Worm (Caenorhabditis elegans) whole organism, L1 larva: ENCODE data around the gene ZK355.2.

Experiments
- F16B12.6 ChIP-seq: fragments of 150-350 bp; optimal IDR thresholded peaks from 2 replicates; lab custom pipeline; 2014; ENCODE audit warnings: missing biosample characterization, missing genetic modification characterization
- aha-1 ChIP-seq: fragments of 150-350 bp; optimal IDR thresholded peaks from 2 replicates; lab custom pipeline; 2014; ENCODE audit warnings: missing biosample characterization, missing genetic modification characterization
- aly-2 ChIP-seq: fragments of 150-350 bp; optimal IDR thresholded peaks from 2 replicates; lab custom pipeline; 2014; ENCODE audit warnings: missing biosample characterization, missing genetic modification characterization
- ceh-8 ChIP-seq: fragments of 200-800 bp; sonication (Bioruptor generic); optimal IDR thresholded peaks from 2 replicates; lab custom pipeline; 2018; ENCODE audit warnings: mild to moderate bottlenecking, missing genetic modification characterization, moderate library complexity, missing compliant biosample characterization
- ceh-88 ChIP-seq: fragments of 200-800 bp; sonication (Bioruptor generic); IDR thresholded peaks from 2 replicates; pipeline ENCODE4 v1.3.6; 2022; ENCODE audit warnings: missing genetic modification characterization, missing compliant biosample characterization
- ceh-90 ChIP-seq: sonication (generic microtip); optimal IDR thresholded peaks from 2 replicates; lab custom pipeline; 2016; ENCODE audit warnings: missing genetic modification characterization, missing compliant biosample characterization
- ces-1 ChIP-seq: fragments of 150-350 bp; optimal IDR thresholded peaks from 2 replicates; lab custom pipeline; 2014; ENCODE audit warnings: missing biosample characterization, missing genetic modification reagents, missing genetic modification characterization
- dpl-1 ChIP-seq, 3 experiments: fragments of 150-350 bp in 2 of 3; sonication (generic microtip) in 1 of 3; optimal IDR thresholded peaks; 2 replicates each; lab custom pipeline; 2014 to 2017; ENCODE audit warnings: missing biosample characterization in 3 of 3, missing genetic modification characterization in 3 of 3, missing genetic modification reagents in 3 of 3
- dsc-1 ChIP-seq: sonication (generic microtip); optimal IDR thresholded peaks from 2 replicates; lab custom pipeline; 2016; ENCODE audit warnings: mild to moderate bottlenecking, missing genetic modification characterization, missing compliant biosample characterization
- efl-1 ChIP-seq, 4 experiments: fragments of 150-350 bp; optimal IDR thresholded peaks in 3 of 4; peaks in 1 of 4; 1 replicate in 1 of 4; 2 replicates in 3 of 4; lab custom pipeline; 2014; ENCODE audit warnings: missing biosample characterization in 2 of 4, missing genetic modification characterization in 2 of 4, missing genetic modification reagents in 2 of 4
- egl-13 ChIP-seq: sonication (generic microtip); optimal IDR thresholded peaks from 2 replicates; lab custom pipeline; 2016; ENCODE audit warnings: missing genotype, missing genetic modification reagents, missing genetic modification characterization, missing compliant biosample characterization
- egl-27 ChIP-seq, 2 experiments: fragments of 150-350 bp in 1 of 2; sonication (generic microtip); optimal IDR thresholded peaks; 3 replicates each; lab custom pipeline; 2017 to 2018; ENCODE audit warnings: missing biosample characterization in 2 of 2, missing genetic modification characterization in 2 of 2, missing genetic modification reagents in 2 of 2
- elt-2 ChIP-seq: sonication (generic microtip); optimal IDR thresholded peaks from 2 replicates; lab custom pipeline; 2016; ENCODE audit warnings: missing genetic modification characterization, mild to moderate bottlenecking, inconsistent platforms, missing compliant biosample characterization, missing genetic modification reagents
- elt-3 ChIP-seq, 6 experiments: fragments of 150-350 bp in 1 of 6; sonication (generic microtip); optimal IDR thresholded peaks; 2 replicates each; lab custom pipeline; 2017 to 2018; ENCODE audit warnings: missing biosample characterization in 6 of 6, missing genetic modification characterization in 6 of 6, inconsistent platforms in 1 of 6
- ets-5 ChIP-seq: fragments of 200-800 bp; sonication (Bioruptor generic); IDR thresholded peaks from 2 replicates; pipeline ENCODE4 v1.3.6; 2022; ENCODE audit warnings: missing genetic modification characterization, missing compliant biosample characterization
- fkh-10 ChIP-seq: sonication (generic microtip); optimal IDR thresholded peaks from 2 replicates; lab custom pipeline; 2017; ENCODE audit warnings: missing biosample characterization, missing genetic modification reagents, missing genetic modification characterization
- grh-1 ChIP-seq: fragments of 200-800 bp; sonication (Bioruptor generic); IDR thresholded peaks from 2 replicates; pipeline ENCODE4 v1.3.6; 2022; ENCODE audit warnings: missing genetic modification reagents, missing genetic modification characterization, missing compliant biosample characterization
- hlh-4 ChIP-seq: sonication (generic microtip); optimal IDR thresholded peaks from 2 replicates; lab custom pipeline; 2016; ENCODE audit warnings: mild to moderate bottlenecking, missing genetic modification characterization, missing compliant biosample characterization
- irx-1 ChIP-seq: sonication (generic microtip); optimal IDR thresholded peaks from 2 replicates; lab custom pipeline; 2016; ENCODE audit warnings: missing genetic modification characterization, missing compliant biosample characterization
- lin-13 ChIP-seq: fragments of 150-350 bp; optimal IDR thresholded peaks from 2 replicates; lab custom pipeline; 2014; ENCODE audit warnings: missing biosample characterization, missing genetic modification reagents, missing genetic modification characterization
- lin-14 ChIP-seq: fragments of 200-800 bp; sonication (Bioruptor generic); optimal IDR thresholded peaks from 2 replicates; lab custom pipeline; 2018; ENCODE audit warnings: mild to moderate bottlenecking, missing genetic modification characterization, moderate library complexity, missing compliant biosample characterization
- lin-15B ChIP-seq: fragments of 150-350 bp; sonication (generic microtip); optimal IDR thresholded peaks from 3 replicates; lab custom pipeline; 2014; ENCODE audit warnings: missing biosample characterization, missing genetic modification characterization
- lin-39 ChIP-seq: fragments of 150-350 bp; optimal IDR thresholded peaks from 2 replicates; lab custom pipeline; 2014; ENCODE audit warnings: missing biosample characterization, missing genetic modification reagents, missing genetic modification characterization
- lir-3 ChIP-seq: sonication (generic microtip); optimal IDR thresholded peaks from 2 replicates; lab custom pipeline; 2016; ENCODE audit warnings: mild to moderate bottlenecking, missing genetic modification characterization, moderate library complexity, missing compliant biosample characterization; ENCODE audit not compliant: poor library complexity
- mdl-1 ChIP-seq, 2 experiments: fragments of 150-350 bp; optimal IDR thresholded peaks; 2 replicates each; lab custom pipeline; 2014 to 2017; ENCODE audit warnings: missing biosample characterization in 2 of 2, missing genetic modification characterization in 2 of 2, inconsistent platforms in 1 of 2
- mef-2 ChIP-seq: fragments of 150-350 bp; optimal IDR thresholded peaks from 2 replicates; lab custom pipeline; 2014; ENCODE audit warnings: missing biosample characterization, missing genetic modification characterization
- mep-1 ChIP-seq: fragments of 150-350 bp; optimal IDR thresholded peaks from 2 replicates; lab custom pipeline; 2014; ENCODE audit warnings: missing biosample characterization, missing genetic modification characterization
- nhr-11 ChIP-seq: fragments of 150-350 bp; optimal IDR thresholded peaks from 2 replicates; lab custom pipeline; 2014; ENCODE audit warnings: missing biosample characterization, missing genetic modification characterization
- nhr-19 ChIP-seq: fragments of 200-800 bp; sonication (Bioruptor generic); conservative IDR thresholded peaks from 2 replicates; pipeline ENCODE4 v1.3.6; 2022; ENCODE audit warnings: missing genetic modification characterization, missing compliant biosample characterization
- nhr-20 ChIP-seq: sonication (generic microtip); optimal IDR thresholded peaks from 2 replicates; lab custom pipeline; 2016; ENCODE audit warnings: mild to moderate bottlenecking, missing genetic modification characterization, missing compliant biosample characterization
- nhr-237 ChIP-seq: fragments of 150-350 bp; optimal IDR thresholded peaks from 2 replicates; lab custom pipeline; 2014; ENCODE audit warnings: missing biosample characterization, missing genetic modification characterization
- nhr-28 ChIP-seq: fragments of 150-350 bp; optimal IDR thresholded peaks from 2 replicates; lab custom pipeline; 2014; ENCODE audit warnings: missing biosample characterization, missing genetic modification characterization
- nhr-47 ChIP-seq: sonication (generic microtip); optimal IDR thresholded peaks from 2 replicates; lab custom pipeline; 2016; ENCODE audit warnings: mild to moderate bottlenecking, missing genetic modification characterization, moderate library complexity, missing compliant biosample characterization
- nhr-71 ChIP-seq: sonication (generic microtip); optimal IDR thresholded peaks from 2 replicates; lab custom pipeline; 2016; ENCODE audit warnings: mild to moderate bottlenecking, missing genetic modification characterization, moderate library complexity, missing compliant biosample characterization
- nhr-76 ChIP-seq: sonication (generic microtip); optimal IDR thresholded peaks from 2 replicates; lab custom pipeline; 2017; ENCODE audit warnings: missing biosample characterization, missing genetic modification characterization
- nhr-77 ChIP-seq: fragments of 150-350 bp; optimal IDR thresholded peaks from 2 replicates; lab custom pipeline; 2014; ENCODE audit warnings: missing biosample characterization, missing genetic modification characterization
- pag-3 ChIP-seq: sonication (generic microtip); optimal IDR thresholded peaks from 2 replicates; lab custom pipeline; 2017; ENCODE audit warnings: missing genetic modification characterization, mild to moderate bottlenecking, missing compliant biosample characterization, antibody characterized with exemption, borderline replicate concordance; ENCODE audit not compliant: insufficient read depth
- skn-1 ChIP-seq: fragments of 150-350 bp; optimal IDR thresholded peaks from 2 replicates; lab custom pipeline; 2014; ENCODE audit warnings: missing biosample characterization, missing genetic modification characterization
- snpc-4 ChIP-seq: fragments of 150-350 bp; optimal IDR thresholded peaks from 2 replicates; lab custom pipeline; 2014; ENCODE audit warnings: missing biosample characterization, missing genetic modification characterization
- sox-4 ChIP-seq: sonication (generic microtip); optimal IDR thresholded peaks from 2 replicates; lab custom pipeline; 2016; ENCODE audit warnings: missing genetic modification characterization, missing compliant biosample characterization
- swsn-7 ChIP-seq: sonication (generic microtip); optimal IDR thresholded peaks from 2 replicates; lab custom pipeline; 2016; ENCODE audit warnings: missing genetic modification characterization, missing compliant biosample characterization
- tbx-2 ChIP-seq: sonication (generic microtip); optimal IDR thresholded peaks from 2 replicates; lab custom pipeline; 2016; ENCODE audit warnings: missing genetic modification characterization, missing compliant biosample characterization
- tlp-1 ChIP-seq: fragments of 150-350 bp; optimal IDR thresholded peaks from 2 replicates; lab custom pipeline; 2014; ENCODE audit warnings: missing biosample characterization, missing genetic modification characterization
- unc-86 ChIP-seq: sonication (generic microtip); optimal IDR thresholded peaks from 2 replicates; lab custom pipeline; 2016; ENCODE audit warnings: missing genetic modification characterization, missing compliant biosample characterization
- unc-98 ChIP-seq: fragments of 200-800 bp; sonication (Bioruptor generic); IDR thresholded peaks from 2 replicates; pipeline ENCODE4 v1.3.6; 2022; ENCODE audit warnings: missing genetic modification characterization, missing compliant biosample characterization
- xbp-1 ChIP-seq: sonication (generic microtip); optimal IDR thresholded peaks from 2 replicates; lab custom pipeline; 2016; ENCODE audit warnings: missing genetic modification characterization, missing compliant biosample characterization
- zip-4 ChIP-seq: fragments of 200-800 bp; sonication (Bioruptor generic); optimal IDR thresholded peaks from 2 replicates; lab custom pipeline; 2018; ENCODE audit warnings: mild to moderate bottlenecking, missing genetic modification characterization, moderate library complexity, missing compliant biosample characterization
- ztf-11 ChIP-seq, 2 experiments: sonication (generic microtip); optimal IDR thresholded peaks; 2 replicates each; lab custom pipeline; 2016 to 2017; ENCODE audit warnings: missing genetic modification characterization in 2 of 2, missing biosample characterization in 1 of 2, missing compliant biosample characterization in 1 of 2

ZK355.2 gene

DNA sequence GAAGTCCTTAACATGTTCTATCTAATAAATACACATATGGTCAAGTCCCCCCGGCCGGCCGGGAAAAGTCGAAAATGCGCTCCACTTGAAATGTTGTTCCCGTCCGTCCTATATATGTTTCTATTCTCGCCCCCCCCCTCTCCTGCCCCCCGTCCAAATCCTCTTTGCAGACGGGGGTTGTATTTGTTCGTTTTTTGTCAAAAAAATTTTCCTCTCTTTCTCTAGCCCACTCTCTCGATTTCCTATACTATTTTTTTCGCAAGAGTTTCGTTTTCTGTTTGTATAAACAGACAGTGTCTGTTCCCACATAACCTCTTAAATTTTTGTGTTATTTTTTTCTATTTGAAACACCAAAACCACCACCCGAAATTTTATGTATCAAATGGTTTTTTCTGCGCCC is 43.3 kb downstream of the ZK355.2 start (continued):
- no peak for TF ChIP-seq nhr-28 (tag; lab: Kevin White, UChicago)
- TF ChIP-seq ces-1 (GFP tag; lab: Kevin White, UChicago): no peak
- TF ChIP-seq irx-1: no peak
- TF ChIP-seq xbp-1 (tag; lab: Kevin White, UChicago): no peak
- TF ChIP-seq efl-1 (optimal IDR thresholded peaks at IDR 0.05; lab: Kevin White, UChicago): peak; percentile 6 to 23
- TF ChIP-seq efl-1 (GFP tag; optimal IDR thresholded peaks at IDR 0.05 in 1 of 2; lab: Kevin White, UChicago): peak in 1 of 2 experiments; percentile 88
- no peak for TF ChIP-seq egl-13 (tag; lab: Kevin White, UChicago)
- TF ChIP-seq unc-86 (tag; lab: Kevin White, UChicago): no peak
- peak; percentile 31 for TF ChIP-seq nhr-77
- TF ChIP-seq swsn-7 (tag; lab: Kevin White, UChicago): peak; percentile 25
- peak; percentile 67 for TF ChIP-seq lin-14 (GFP tag; lab: Kevin White, UChicago)
- no peak for TF ChIP-seq snpc-4 (tag; lab: Kevin White, UChicago)
- no peak for TF ChIP-seq mef-2 (tag; lab: Kevin White, UChicago)
- peak; percentile 37 for TF ChIP-seq nhr-20 (tag; lab: Kevin White, UChicago)
- peak; percentile 37 for TF ChIP-seq tbx-2
- TF ChIP-seq pag-3 (tag; lab: Kevin White, UChicago): no peak
- TF ChIP-seq lin-13: no peak
- no peak for TF ChIP-seq nhr-11
- TF ChIP-seq dsc-1: no peak
- no peak for TF ChIP-seq aha-1
- TF ChIP-seq grh-1 (GFP tag; lab: Robert Waterston, UW): 0 out of 2 replicates have a peak, but pooled peaks have one; percentile 24
- TF ChIP-seq mdl-1 (tag; optimal IDR thresholded peaks at IDR 0.05; lab: Kevin White, UChicago): no peak
- TF ChIP-seq tlp-1: no peak
- TF ChIP-seq lin-39 (tag; lab: Kevin White, UChicago): no peak
- no peak for TF ChIP-seq hlh-4 (tag; lab: Kevin White, UChicago)
- TF ChIP-seq lin-15B: no peak
- no peak for TF ChIP-seq ets-5 (GFP tag; lab: Robert Waterston, UW)
- TF ChIP-seq nhr-76 (tag; lab: Kevin White, UChicago): no peak
- TF ChIP-seq nhr-47 (tag; lab: Kevin White, UChicago): peak; percentile 1
- no peak for TF ChIP-seq ceh-8
- TF ChIP-seq mep-1 (tag; lab: Kevin White, UChicago): no peak
- TF ChIP-seq nhr-237 (tag; lab: Kevin White, UChicago): no peak
- no peak for TF ChIP-seq elt-2
- TF ChIP-seq nhr-19: peak; percentile 31
- no peak for TF ChIP-seq ceh-90 (tag; lab: Kevin White, UChicago)
- TF ChIP-seq dpl-1 (GFP tag; optimal IDR thresholded peaks at IDR 0.05; lab: Kevin White, UChicago): no peak
- no peak for TF ChIP-seq aly-2 (tag; lab: Kevin White, UChicago)
- no peak for TF ChIP-seq F16B12.6 (tag; lab: Kevin White, UChicago)
- peak; percentile 31 for TF ChIP-seq nhr-71
- no peak for TF ChIP-seq fkh-10
- no peak for TF ChIP-seq sox-4 (tag; lab: Kevin White, UChicago)
- TF ChIP-seq ceh-88 (GFP tag; lab: Robert Waterston, UW): no peak
- TF ChIP-seq egl-27 (tag; optimal IDR thresholded peaks at IDR 0.05; lab: Kevin White, UChicago): no peak
- no peak for TF ChIP-seq lir-3 (tag; lab: Kevin White, UChicago)
- TF ChIP-seq skn-1: no peak
- TF ChIP-seq ztf-11 (tag; optimal IDR thresholded peaks at IDR 0.05; lab: Kevin White, UChicago): no peak
- no peak for TF ChIP-seq zip-4
- no peak for TF ChIP-seq unc-98 (GFP tag; lab: Robert Waterston, UW)
- no peak for TF ChIP-seq elt-3 (tag; optimal IDR thresholded peaks at IDR 0.05; lab: Kevin White, UChicago)
